Fruit fly (Drosophila melanogaster): Measurements from ENCODE around the gene CG32202.

- TF ChIP-seq fru (GFP tag; optimal IDR thresholded peaks at IDR 0.05) (no peak), psq (GFP tag; optimal IDR thresholded peaks at IDR 0.05) (peak; percentile 66), CG32264 (GFP tag; optimal IDR thresholded peaks at IDR 0.05) (no peak), h (GFP tag; optimal IDR thresholded peaks at IDR 0.05) (no peak), pan (optimal IDR thresholded peaks at IDR 0.05) (no peak), HLH106 (tag; optimal IDR thresholded peaks at IDR 0.05) (peak; percentile 67), usp (GFP tag; optimal IDR thresholded peaks at IDR 0.05) (no peak), Rel (GFP tag; optimal IDR thresholded peaks at IDR 0.05) (no peak), Rel (tag; optimal IDR thresholded peaks at IDR 0.05) (peak; percentile 9), dl (GFP tag; optimal IDR thresholded peaks at IDR 0.05; ENCODE audit: insufficient read depth in 1 of 2, partially characterized antibody in 2 of 2) (no peak)
Measured at dm6 chr3L:18681550-18682217, at the start of gene CG32202, which contains the start of gene Sgf11.
